Worm (Caenorhabditis elegans): ENCODE data around the gene ceh-49.

The ceh-49 gene

ce11 chrV:6100492-6101004 is 19.5 kb downstream of the ceh-49 start, which contains the start of gene crt-1 (continued):
- peak; percentile 100 for TF ChIP-seq crh-2 (tag; optimal IDR thresholded peaks at IDR 0.05)
- peak; percentile 73 for TF ChIP-seq egl-27 (tag; optimal IDR thresholded peaks at IDR 0.05)
- TF ChIP-seq R02D3.7 (tag; optimal IDR thresholded peaks at IDR 0.05): peak; percentile 56
- TF ChIP-seq mdl-1 (tag; optimal IDR thresholded peaks at IDR 0.05): peak in 1 of 2 experiments; percentile 85

ce11 chrV:6099634-6100033 is 20.4 kb downstream of the ceh-49 start:
- TF ChIP-seq fos-1 (tag; optimal IDR thresholded peaks at IDR 0.05) (no peak), ztf-4 (tag; optimal IDR thresholded peaks at IDR 0.05) (no peak), nhr-23 (tag; optimal IDR thresholded peaks at IDR 0.05) (no peak), blmp-1 (tag; optimal IDR thresholded peaks at IDR 0.05; ENCODE audit: insufficient read depth) (no peak), unc-39 (tag; optimal IDR thresholded peaks at IDR 0.05) (no peak), sma-3 (GFP tag; optimal IDR thresholded peaks at IDR 0.05) (no peak), dmd-4 (tag; optimal IDR thresholded peaks at IDR 0.05) (no peak), mdl-1 (tag; optimal IDR thresholded peaks at IDR 0.05) (no peak), nhr-129 (tag; optimal IDR thresholded peaks at IDR 0.05) (no peak), crh-2 (tag; optimal IDR thresholded peaks at IDR 0.05) (no peak), mab-5 (tag; optimal IDR thresholded peaks at IDR 0.05) (no peak), snpc-4 (tag; optimal IDR thresholded peaks at IDR 0.05) (no peak), elt-1 (tag; optimal IDR thresholded peaks at IDR 0.05) (no peak), egl-27 (tag; optimal IDR thresholded peaks at IDR 0.05) (no peak)

ce11 chrV:6098755-6099155 is 21.3 kb downstream of the ceh-49 start:
- TF ChIP-seq sma-9 (GFP tag; optimal IDR thresholded peaks at IDR 0.05) (peak; percentile 22), sma-9 (tag; optimal IDR thresholded peaks at IDR 0.05) (no peak), unc-55 (GFP tag; optimal IDR thresholded peaks at IDR 0.05) (no peak), mbf-1 (tag; optimal IDR thresholded peaks at IDR 0.05) (no peak), crh-2 (tag; optimal IDR thresholded peaks at IDR 0.05) (peak; percentile 51), nhr-129 (tag; optimal IDR thresholded peaks at IDR 0.05) (no peak), lin-11 (tag; optimal IDR thresholded peaks at IDR 0.05) (no peak), ceh-82 (tag; optimal IDR thresholded peaks at IDR 0.05) (no peak), ama-1 (optimal IDR thresholded peaks at IDR 0.05) (peak; percentile 58), mdl-1 (tag; optimal IDR thresholded peaks at IDR 0.05) (no peak), nhr-12 (tag; optimal IDR thresholded peaks at IDR 0.05) (no peak), gmeb-1 (tag; optimal IDR thresholded peaks at IDR 0.05) (peak; percentile 28), nhr-6 (tag; optimal IDR thresholded peaks at IDR 0.05) (no peak), lsy-2 (tag; optimal IDR thresholded peaks at IDR 0.05) (peak in 1 of 2 experiments; percentile 39), peb-1 (tag; optimal IDR thresholded peaks at IDR 0.05) (no peak), skn-1 (tag; optimal IDR thresholded peaks at IDR 0.05) (no peak), nhr-11 (tag; optimal IDR thresholded peaks at IDR 0.05) (peak; percentile 4)

DNA sequence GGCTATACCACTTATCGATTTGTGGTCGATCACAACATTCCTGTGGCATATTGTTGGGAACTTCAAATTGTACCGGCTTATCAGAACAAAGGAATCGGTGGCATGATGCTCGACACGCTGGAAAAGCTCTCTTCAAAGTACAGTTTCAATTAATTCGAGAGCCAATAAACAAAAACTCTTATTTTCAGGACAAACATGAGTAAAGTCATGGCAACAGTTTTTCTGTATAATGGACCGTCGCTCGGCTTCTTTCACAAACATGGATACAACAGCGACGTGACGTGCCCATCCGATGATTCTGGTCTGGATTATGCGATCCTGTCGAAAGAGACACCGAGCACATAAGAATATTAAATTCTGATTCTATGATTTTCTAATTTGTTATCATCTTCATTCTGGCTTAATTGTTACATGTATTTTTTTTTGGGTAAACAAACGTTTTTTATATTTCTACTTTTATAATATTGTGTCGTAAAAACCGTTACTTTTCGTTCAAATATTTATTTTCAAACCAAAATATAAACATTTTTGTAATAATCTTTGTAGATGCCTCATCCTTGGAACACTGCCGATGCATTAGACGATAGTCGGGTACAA is 23.3 kb downstream of the ceh-49 start, which contains the start of gene smut-1:
Gene smut-1 (plus strand): TSS at position 547 of the 597 bp plus-strand sequence.
- TF ChIP-seq unc-62 (GFP tag; optimal IDR thresholded peaks at IDR 0.05): no peak
- no peak for TF ChIP-seq nhr-12 (tag; optimal IDR thresholded peaks at IDR 0.05)
- no peak for TF ChIP-seq peb-1 (tag; optimal IDR thresholded peaks at IDR 0.05)
- no peak for TF ChIP-seq R02D3.7 (tag; optimal IDR thresholded peaks at IDR 0.05)
- TF ChIP-seq gmeb-1 (tag; optimal IDR thresholded peaks at IDR 0.05): no peak
- TF ChIP-seq ztf-11 (tag; optimal IDR thresholded peaks at IDR 0.05): no peak
- TF ChIP-seq nhr-25 (tag; optimal IDR thresholded peaks at IDR 0.05): no peak
- no peak for TF ChIP-seq nhr-23 (tag; optimal IDR thresholded peaks at IDR 0.05)
- no peak for TF ChIP-seq skn-1 (tag; optimal IDR thresholded peaks at IDR 0.05)
- TF ChIP-seq mbf-1 (tag; optimal IDR thresholded peaks at IDR 0.05): no peak

- TF ChIP-seq nhr-237 (tag; optimal IDR thresholded peaks at IDR 0.05) (no peak), ama-1 (optimal IDR thresholded peaks at IDR 0.05) (no peak), C34F6.9 (tag; optimal IDR thresholded peaks at IDR 0.05) (peak; percentile 61), mdl-1 (tag; optimal IDR thresholded peaks at IDR 0.05) (no peak), egl-27 (tag; optimal IDR thresholded peaks at IDR 0.05) (no peak), nhr-21 (tag; optimal IDR thresholded peaks at IDR 0.05) (no peak), nhr-11 (tag; optimal IDR thresholded peaks at IDR 0.05) (no peak), crh-2 (tag; optimal IDR thresholded peaks at IDR 0.05) (peak; percentile 9), unc-55 (GFP tag; optimal IDR thresholded peaks at IDR 0.05) (peak; percentile 36), gmeb-1 (tag; optimal IDR thresholded peaks at IDR 0.05) (peak; percentile 8), nhr-25 (tag; optimal IDR thresholded peaks at IDR 0.05) (no peak), elt-1 (tag; optimal IDR thresholded peaks at IDR 0.05) (no peak), nhr-129 (tag; optimal IDR thresholded peaks at IDR 0.05) (no peak), lsy-2 (tag; optimal IDR thresholded peaks at IDR 0.05) (peak in 1 of 2 experiments; percentile 47)
Observed at ce11 chrV:6095829-6096228, 24.2 kb downstream of the ceh-49 start, which contains the start of gene Y38A10A.7. Y38A10A.7 (plus strand) TSS chrV:6096197.

Measured in whole organism, L2 larva.